In genomic region chrV:10598670-10599154, ce11 we compare ENCODE assay signal across 1 worm cellular context.
A peak's percentile ranks its signal among the peaks of the same experiment; 100 is the strongest.
TF ChIP-seq lines count a peak whose summit lies in the region.

scpl-4 (plus strand) TSS chrV:10599104.

TF ChIP-seq in whole organism, L1 larva, 84 proteins besides CTCF, POLR2A, EP300 and RAD21 (continued from another document):
- TF ChIP-seq sox-4 (tag; optimal IDR thresholded peaks at IDR 0.05; lab: Kevin White, UChicago) (no peak), nhr-90 (tag; optimal IDR thresholded peaks at IDR 0.05; lab: Kevin White, UChicago; ENCODE audit: poor library complexity) (no peak), Y116A8C.19 (tag; optimal IDR thresholded peaks at IDR 0.05; lab: Kevin White, UChicago; ENCODE audit: borderline replicate concordance) (no peak), hpl-2 (GFP tag; optimal IDR thresholded peaks at IDR 0.05; lab: Kevin White, UChicago) (no peak), efl-1 (optimal IDR thresholded peaks at IDR 0.05; lab: Kevin White, UChicago) (peak in 1 of 2 experiments; percentile 1), efl-1 (GFP tag; optimal IDR thresholded peaks at IDR 0.05 in 1 of 2; lab: Kevin White, UChicago) (no peak)
TF ChIP-seq in whole organism, L1 larva: peak in this region for 4.
